Worm (Caenorhabditis elegans) whole organism, mixed stage, embryonic: ENCODE measurements around the gene prx-19.

Source experiments
- ces-1 ChIP-seq: fragments of 150-350 bp; optimal IDR thresholded peaks from 2 replicates; lab custom pipeline; 2014; ENCODE audit warnings: missing biosample characterization, missing genetic modification reagents, missing genetic modification characterization
- mep-1 ChIP-seq: fragments of 150-350 bp; optimal IDR thresholded peaks from 2 replicates; lab custom pipeline; 2017; ENCODE audit warnings: missing biosample characterization, missing genetic modification reagents, missing genetic modification characterization, inconsistent platforms
- ztf-11 ChIP-seq: fragments of 150-350 bp; optimal IDR thresholded peaks from 2 replicates; lab custom pipeline; 2014; ENCODE audit warnings: missing biosample characterization, missing genetic modification characterization

DNA sequence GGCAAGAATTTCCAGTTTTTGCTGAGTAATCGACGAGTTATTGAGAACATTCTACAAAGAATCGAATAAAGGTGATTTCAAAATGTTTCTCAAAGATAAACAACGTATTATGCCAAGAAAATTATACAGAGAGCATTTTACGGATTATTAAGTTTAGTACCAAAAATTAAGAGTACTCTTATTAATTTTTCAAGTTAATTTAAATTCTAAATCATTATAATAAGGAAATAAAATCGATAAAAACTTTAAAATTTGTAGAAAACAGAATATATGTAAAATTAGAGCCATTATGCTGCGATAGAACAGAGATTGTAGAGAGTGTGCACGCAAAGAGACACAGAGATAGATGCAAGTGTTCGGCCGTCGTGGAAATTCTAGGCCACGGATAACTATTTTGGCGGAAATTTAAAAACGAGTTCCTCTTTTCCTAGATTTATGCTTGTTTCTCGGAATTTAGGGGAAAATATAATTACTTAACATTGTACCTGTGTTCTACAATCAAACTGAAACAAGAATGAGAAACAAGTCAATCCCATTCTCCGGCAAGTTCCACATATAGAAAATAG is 41.5 kb upstream of the prx-19 start, which contains the start of gene F44E2.9:
- TF ChIP-seq mep-1 (tag; lab: Kevin White, UChicago) (no peak), ces-1 (GFP tag; lab: Kevin White, UChicago) (no peak), ztf-11 (tag; lab: Kevin White, UChicago) (no peak)
